In the genomic region with DNA sequence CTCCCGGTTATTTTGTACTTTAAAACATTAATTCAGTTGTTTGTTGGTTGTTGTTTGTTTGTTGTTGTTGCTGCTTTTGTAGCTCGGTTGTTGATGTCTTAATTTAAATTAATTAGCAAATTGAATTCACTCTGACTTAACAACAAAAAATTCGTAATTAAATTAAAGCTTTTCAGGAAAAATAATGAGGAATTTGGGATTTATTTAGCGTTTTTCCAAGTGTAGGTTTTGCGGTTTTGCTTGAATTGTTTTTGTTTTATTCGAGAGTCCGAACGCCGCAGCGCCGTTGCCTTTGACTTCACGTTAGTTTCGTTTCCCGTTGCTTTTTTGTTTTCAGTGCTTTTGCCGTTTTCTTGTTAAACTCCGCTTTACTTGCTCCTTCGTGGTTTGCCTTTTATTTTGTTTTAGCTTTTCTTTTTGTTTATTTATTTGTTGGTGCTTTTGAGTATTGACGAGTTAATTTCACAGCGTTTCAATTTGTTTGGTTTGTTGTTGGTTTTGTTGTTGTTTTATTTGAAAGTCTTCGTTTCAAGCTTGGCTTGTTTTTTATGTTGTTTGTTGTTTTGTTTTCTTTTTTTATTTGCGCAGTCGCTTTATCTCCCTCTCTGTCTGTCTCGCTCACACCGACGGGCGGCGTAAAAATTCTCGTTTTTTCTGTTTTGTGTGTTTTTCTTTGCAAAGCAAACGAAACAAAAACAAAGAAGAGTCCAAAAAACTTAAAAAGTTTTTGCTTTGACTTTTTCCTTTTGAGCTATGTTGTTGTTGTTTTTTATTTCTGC, we compare ENCODE assay signal across 1 fruit fly cellular context.
TF ChIP-seq lines count a peak whose summit lies in the region.

No protein-coding gene starts in this region.

TF ChIP-seq in whole organism, embryonic, 481 proteins besides CTCF, POLR2A, EP300 and RAD21 (continued from another document and continues in another):
- TF ChIP-seq CG12942 (GFP tag; optimal IDR thresholded peaks at IDR 0.05; lab: Kevin White, UChicago) (peak; percentile 13), Ada2b (GFP tag; IDR thresholded peaks at IDR 0.05; lab: Robert Waterston, UW) (peak; percentile 60), dan (GFP tag; IDR thresholded peaks at IDR 0.05; lab: Robert Waterston, UW) (no peak), vvl (GFP tag; IDR thresholded peaks at IDR 0.05; lab: Robert Waterston, UW) (no peak; the same call in 1 of the 2 replicates), zfh2 (GFP tag; optimal IDR thresholded peaks at IDR 0.05; lab: Kevin White, UChicago) (peak; percentile 21), CG12744 (GFP tag; optimal IDR thresholded peaks at IDR 0.05; lab: Kevin White, UChicago) (peak; percentile 30), TFAM (GFP tag; optimal IDR thresholded peaks at IDR 0.05; lab: Kevin White, UChicago) (no peak), nom (GFP tag; optimal IDR thresholded peaks at IDR 0.05; lab: Kevin White, UChicago) (peak; percentile 99), Optix (GFP tag; IDR thresholded peaks at IDR 0.05; lab: Robert Waterston, UW) (no peak), CG15011 (GFP tag; optimal IDR thresholded peaks at IDR 0.05; lab: Kevin White, UChicago) (no peak), sisA (GFP tag; IDR thresholded peaks at IDR 0.05; lab: Robert Waterston, UW) (no peak), HmgZ (tag; optimal IDR thresholded peaks at IDR 0.05; lab: Kevin White, UChicago) (peak; percentile 7), CG33213 (GFP tag; optimal IDR thresholded peaks at IDR 0.05; lab: Kevin White, UChicago) (no peak), Drgx (GFP tag; IDR thresholded peaks at IDR 0.05; lab: Robert Waterston, UW) (peak; percentile 91), CG1024 (GFP tag; IDR thresholded peaks at IDR 0.05; lab: Robert Waterston, UW) (no peak), CG13894 (tag; optimal IDR thresholded peaks at IDR 0.05; lab: Kevin White, UChicago) (no peak), BEAF-32 (GFP tag; optimal IDR thresholded peaks at IDR 0.05; lab: Kevin White, UChicago) (no peak), Scr (GFP tag; IDR thresholded peaks at IDR 0.05; lab: Robert Waterston, UW; ENCODE audit: partially characterized antibody) (no peak), HHEX (GFP tag; optimal IDR thresholded peaks at IDR 0.05; lab: Kevin White, UChicago) (no peak), CG11560 (tag; IDR thresholded peaks at IDR 0.05; lab: Robert Waterston, UW) (no peak), Kr (GFP tag; optimal IDR thresholded peaks at IDR 0.05; lab: Kevin White, UChicago) (no peak), Rfx (GFP tag; IDR thresholded peaks at IDR 0.05; lab: Robert Waterston, UW) (no peak; the same call in 1 of the 2 replicates), sob (GFP tag; IDR thresholded peaks at IDR 0.05; lab: Robert Waterston, UW) (no peak), ro (GFP tag; IDR thresholded peaks at IDR 0.05; lab: Robert Waterston, UW) (no peak), CG2129 (GFP tag; IDR thresholded peaks at IDR 0.05; lab: Robert Waterston, UW; ENCODE audit: partially characterized antibody) (no peak), crp (GFP tag; optimal IDR thresholded peaks at IDR 0.05; lab: Kevin White, UChicago) (no peak), Ptx1 (GFP tag; IDR thresholded peaks at IDR 0.05; lab: Robert Waterston, UW) (no peak), Poxn (GFP tag; IDR thresholded peaks at IDR 0.05; lab: Robert Waterston, UW) (no peak), CG2199 (GFP tag; IDR thresholded peaks at IDR 0.05; lab: Robert Waterston, UW) (no peak), ssp (GFP tag; IDR thresholded peaks at IDR 0.05; lab: Robert Waterston, UW) (no peak), CG10431 (GFP tag; optimal IDR thresholded peaks at IDR 0.05; lab: Kevin White, UChicago) (no peak), Awh (GFP tag; IDR thresholded peaks at IDR 0.05; lab: Robert Waterston, UW) (no peak), B-H1 (GFP tag; IDR thresholded peaks at IDR 0.05; lab: Robert Waterston, UW) (no peak), Gsc (GFP tag; IDR thresholded peaks at IDR 0.05; lab: Robert Waterston, UW) (no peak), kni (GFP tag; optimal IDR thresholded peaks at IDR 0.05; lab: Kevin White, UChicago) (no peak), pum (GFP tag; optimal IDR thresholded peaks at IDR 0.05; lab: Kevin White, UChicago) (peak; percentile 33), lmd (GFP tag; IDR thresholded peaks at IDR 0.05; lab: Robert Waterston, UW) (no peak), CG4282 (GFP tag; optimal IDR thresholded peaks at IDR 0.05; lab: Kevin White, UChicago) (peak; percentile 4), HLHmδ (GFP tag; optimal IDR thresholded peaks at IDR 0.05; lab: Kevin White, UChicago) (no peak), gem (tag; optimal IDR thresholded peaks at IDR 0.05; lab: Kevin White, UChicago) (peak; percentile 68), CG17568 (GFP tag; optimal IDR thresholded peaks at IDR 0.05; lab: Kevin White, UChicago) (peak; percentile 32), CG17328 (GFP tag; IDR thresholded peaks at IDR 0.05; lab: Robert Waterston, UW) (no peak), CG8765 (GFP tag; IDR thresholded peaks at IDR 0.05; lab: Robert Waterston, UW) (no peak), CG6683 (GFP tag; optimal IDR thresholded peaks at IDR 0.05; lab: Kevin White, UChicago) (no peak), Hsf (GFP tag; optimal IDR thresholded peaks at IDR 0.05; lab: Kevin White, UChicago) (peak; percentile 32), CG7372 (GFP tag; IDR thresholded peaks at IDR 0.05; lab: Robert Waterston, UW) (no peak), CG14965 (GFP tag; optimal IDR thresholded peaks at IDR 0.05; lab: Kevin White, UChicago; ENCODE audit: borderline replicate concordance) (no peak), CG9932 (GFP tag; IDR thresholded peaks at IDR 0.05; lab: Robert Waterston, UW) (no peak), CG12071 (GFP tag; optimal IDR thresholded peaks at IDR 0.05; lab: Kevin White, UChicago) (no peak), tup (GFP tag; optimal IDR thresholded peaks at IDR 0.05; lab: Kevin White, UChicago) (no peak), CG5953 (GFP tag; IDR thresholded peaks at IDR 0.05; lab: Robert Waterston, UW) (no peak), CG14710 (tag; optimal IDR thresholded peaks at IDR 0.05; lab: Kevin White, UChicago) (peak; percentile 1), CG32772 (GFP tag; IDR thresholded peaks at IDR 0.05; lab: Robert Waterston, UW) (no peak), bbx (GFP tag; IDR thresholded peaks at IDR 0.05; lab: Robert Waterston, UW; ENCODE audit: partially characterized antibody) (no peak), tna (GFP tag; IDR thresholded peaks at IDR 0.05; lab: Robert Waterston, UW; ENCODE audit: partially characterized antibody) (no peak), CG7928 (GFP tag; optimal IDR thresholded peaks at IDR 0.05; lab: Kevin White, UChicago) (no peak), CG3995 (GFP tag; optimal IDR thresholded peaks at IDR 0.05; lab: Kevin White, UChicago) (no peak), Fer3 (tag; optimal IDR thresholded peaks at IDR 0.05; lab: Kevin White, UChicago) (peak; percentile 33), en (GFP tag; optimal IDR thresholded peaks at IDR 0.05; lab: Kevin White, UChicago) (peak; percentile 10), Atf3 (GFP tag; optimal IDR thresholded peaks at IDR 0.05; lab: Kevin White, UChicago) (no peak), Meics (GFP tag; optimal IDR thresholded peaks at IDR 0.05; lab: Kevin White, UChicago) (peak; percentile 63), CG16815 (GFP tag; optimal IDR thresholded peaks at IDR 0.05; lab: Kevin White, UChicago) (no peak), Eip74EF (GFP tag; optimal IDR thresholded peaks at IDR 0.05; lab: Kevin White, UChicago) (no peak), odd (GFP tag; optimal IDR thresholded peaks at IDR 0.05; lab: Kevin White, UChicago) (no peak), gt (GFP tag; IDR thresholded peaks at IDR 0.05; lab: Robert Waterston, UW) (no peak), chm (GFP tag; IDR thresholded peaks at IDR 0.05; lab: Robert Waterston, UW) (no peak), CG11504 (tag; optimal IDR thresholded peaks at IDR 0.05; lab: Kevin White, UChicago) (peak; percentile 50), hbn (GFP tag; IDR thresholded peaks at IDR 0.05; lab: Robert Waterston, UW; ENCODE audit: partially characterized antibody) (no peak), CG8281 (tag; optimal IDR thresholded peaks at IDR 0.05; lab: Kevin White, UChicago) (no peak), Deaf1 (tag; optimal IDR thresholded peaks at IDR 0.05; lab: Kevin White, UChicago) (no peak), CG15601 (tag; optimal IDR thresholded peaks at IDR 0.05; lab: Kevin White, UChicago) (no peak), CkIIα-i1 (GFP tag; IDR thresholded peaks at IDR 0.05; lab: Robert Waterston, UW) (no peak), maf-S (GFP tag; optimal IDR thresholded peaks at IDR 0.05; lab: Kevin White, UChicago) (no peak), trh (GFP tag; optimal IDR thresholded peaks at IDR 0.05; lab: Kevin White, UChicago) (no peak), cas (GFP tag; IDR thresholded peaks at IDR 0.05; lab: Robert Waterston, UW) (no peak), CG34376 (GFP tag; optimal IDR thresholded peaks at IDR 0.05; lab: Kevin White, UChicago) (no peak), nmo (GFP tag; optimal IDR thresholded peaks at IDR 0.05; lab: Kevin White, UChicago) (no peak), Hmx (GFP tag; optimal IDR thresholded peaks at IDR 0.05; lab: Kevin White, UChicago) (no peak), cg (GFP tag; optimal IDR thresholded peaks at IDR 0.05; lab: Kevin White, UChicago) (no peak), exex (tag; optimal IDR thresholded peaks at IDR 0.05; lab: Kevin White, UChicago) (no peak), ATbp (GFP tag; optimal IDR thresholded peaks at IDR 0.05; lab: Kevin White, UChicago) (peak; percentile 75), Myb (GFP tag; optimal IDR thresholded peaks at IDR 0.05; lab: Kevin White, UChicago) (no peak), dpn (GFP tag; optimal IDR thresholded peaks at IDR 0.05; lab: Kevin White, UChicago) (peak; percentile 25 to 47), Chrac-16 (GFP tag; optimal IDR thresholded peaks at IDR 0.05; lab: Kevin White, UChicago) (peak; percentile 10), Hr51 (GFP tag; optimal IDR thresholded peaks at IDR 0.05; lab: Kevin White, UChicago) (peak; percentile 12 to 63), Trl (optimal IDR thresholded peaks at IDR 0.05; lab: Kevin White, UChicago) (no peak), Trl (GFP tag; optimal IDR thresholded peaks at IDR 0.05; lab: Kevin White, UChicago) (peak; percentile 28), Camta (GFP tag; optimal IDR thresholded peaks at IDR 0.05; lab: Kevin White, UChicago) (peak; percentile 19), CG42726 (GFP tag; IDR thresholded peaks at IDR 0.05; lab: Robert Waterston, UW; ENCODE audit: partially characterized antibody) (no peak), MBD-R2 (GFP tag; IDR thresholded peaks at IDR 0.05; lab: Robert Waterston, UW) (no peak), CG18476 (GFP tag; optimal IDR thresholded peaks at IDR 0.05; lab: Kevin White, UChicago) (peak; percentile 47), Ravus (GFP tag; IDR thresholded peaks at IDR 0.05; lab: Robert Waterston, UW) (no peak), HLH3B (GFP tag; IDR thresholded peaks at IDR 0.05; lab: Robert Waterston, UW) (0 out of 2 replicates have a peak, but pooled peaks have one; percentile 18), CG18262 (tag; optimal IDR thresholded peaks at IDR 0.05; lab: Kevin White, UChicago) (no peak), CG6175 (GFP tag; IDR thresholded peaks at IDR 0.05; lab: Robert Waterston, UW) (no peak), ap (GFP tag; IDR thresholded peaks at IDR 0.05; lab: Robert Waterston, UW) (0 out of 2 replicates have a peak, but pooled peaks have one; percentile 30), CG11723 (GFP tag; optimal IDR thresholded peaks at IDR 0.05; lab: Kevin White, UChicago) (no peak), fd96Cb (tag; optimal IDR thresholded peaks at IDR 0.05; lab: Kevin White, UChicago) (peak; percentile 35), CG7745 (tag; optimal IDR thresholded peaks at IDR 0.05; lab: Kevin White, UChicago) (no peak), Lhr (GFP tag; optimal IDR thresholded peaks at IDR 0.05; lab: Kevin White, UChicago) (no peak), shn (GFP tag; optimal IDR thresholded peaks at IDR 0.05; lab: Kevin White, UChicago) (peak; percentile 33), CG2116 (GFP tag; optimal IDR thresholded peaks at IDR 0.05; lab: Kevin White, UChicago) (no peak), Med (GFP tag; lab: Kevin White, UChicago) (no peak), HLH4C (GFP tag; IDR thresholded peaks at IDR 0.05; lab: Robert Waterston, UW; ENCODE audit: partially characterized antibody) (no peak), h (optimal IDR thresholded peaks at IDR 0.05; lab: Kevin White, UChicago) (no peak), CG17359 (tag; optimal IDR thresholded peaks at IDR 0.05; lab: Kevin White, UChicago) (peak; percentile 50), lilli (GFP tag; optimal IDR thresholded peaks at IDR 0.05; lab: Kevin White, UChicago) (peak; percentile 62), lola (GFP tag; optimal IDR thresholded peaks at IDR 0.05; lab: Kevin White, UChicago) (no peak), CG9609 (GFP tag; optimal IDR thresholded peaks at IDR 0.05; lab: Kevin White, UChicago) (peak; percentile 19), CG6254 (GFP tag; optimal IDR thresholded peaks at IDR 0.05; lab: Kevin White, UChicago) (no peak), fd102C (GFP tag; optimal IDR thresholded peaks at IDR 0.05; lab: Kevin White, UChicago) (no peak), salm (tag; optimal IDR thresholded peaks at IDR 0.05; lab: Kevin White, UChicago) (no peak), CG5180 (GFP tag; optimal IDR thresholded peaks at IDR 0.05; lab: Kevin White, UChicago) (no peak), Tbp (GFP tag; optimal IDR thresholded peaks at IDR 0.05; lab: Kevin White, UChicago) (no peak), CG9215 (GFP tag; IDR thresholded peaks at IDR 0.05; lab: Robert Waterston, UW) (no peak), tin (GFP tag; optimal IDR thresholded peaks at IDR 0.05; lab: Kevin White, UChicago) (peak; percentile 25), CG9817 (tag; optimal IDR thresholded peaks at IDR 0.05; lab: Kevin White, UChicago) (no peak), Jarid2 (GFP tag; optimal IDR thresholded peaks at IDR 0.05; lab: Kevin White, UChicago) (no peak), CG3847 (GFP tag; IDR thresholded peaks at IDR 0.05; lab: Robert Waterston, UW) (no peak), NC2β (GFP tag; optimal IDR thresholded peaks at IDR 0.05; lab: Kevin White, UChicago) (no peak), nerfin-2 (GFP tag; IDR thresholded peaks at IDR 0.05; lab: Robert Waterston, UW; ENCODE audit: partially characterized antibody) (no peak), CG2889 (GFP tag; IDR thresholded peaks at IDR 0.05; lab: Robert Waterston, UW) (no peak), CG4360 (GFP tag; IDR thresholded peaks at IDR 0.05; lab: Robert Waterston, UW) (no peak; the same call in 1 of the 2 replicates), HLH54F (GFP tag; optimal IDR thresholded peaks at IDR 0.05; lab: Kevin White, UChicago) (peak; percentile 38), crol (GFP tag; IDR thresholded peaks at IDR 0.05; lab: Robert Waterston, UW) (no peak), her (GFP tag; optimal IDR thresholded peaks at IDR 0.05; lab: Kevin White, UChicago) (peak; percentile 23), CG14860 (GFP tag; IDR thresholded peaks at IDR 0.05; lab: Robert Waterston, UW; ENCODE audit: partially characterized antibody) (no peak)
